Worm (Caenorhabditis elegans) whole organism, L3 larva: Measurements from ENCODE around the gene C05G5.7.

Experiments used
- R02D3.7 ChIP-seq: fragments of 150-350 bp; optimal IDR thresholded peaks from 2 replicates; lab custom pipeline; 2014; ENCODE audit warnings: missing biosample characterization, missing genetic modification characterization
- ZK546.5 ChIP-seq: sonication (generic microtip); optimal IDR thresholded peaks from 2 replicates; lab custom pipeline; 2017; ENCODE audit warnings: missing biosample characterization, missing genetic modification characterization
- ama-1 ChIP-seq: fragments of 150-350 bp; optimal IDR thresholded peaks from 2 replicates; lab custom pipeline; 2018
- ceh-28 ChIP-seq: fragments of 150-350 bp; optimal IDR thresholded peaks from 2 replicates; lab custom pipeline; 2014; ENCODE audit warnings: missing biosample characterization, missing genetic modification reagents, missing genetic modification characterization
- ceh-82 ChIP-seq: fragments of 150-350 bp; optimal IDR thresholded peaks from 2 replicates; lab custom pipeline; 2014; ENCODE audit warnings: missing biosample characterization, missing genetic modification characterization
- ceh-9 ChIP-seq: sonication (generic microtip); optimal IDR thresholded peaks from 2 replicates; lab custom pipeline; 2018; ENCODE audit warnings: missing biosample characterization, missing genetic modification characterization
- daf-12 ChIP-seq: fragments of 150-350 bp; optimal IDR thresholded peaks from 2 replicates; lab custom pipeline; 2014; ENCODE audit warnings: missing biosample characterization, missing genetic modification reagents, missing genetic modification characterization
- egl-5 ChIP-seq: fragments of 150-350 bp; optimal IDR thresholded peaks from 2 replicates; lab custom pipeline; 2017; ENCODE audit warnings: missing biosample characterization, missing genetic modification reagents, missing genetic modification characterization, inconsistent platforms
- elt-1 ChIP-seq: fragments of 150-350 bp; optimal IDR thresholded peaks from 2 replicates; lab custom pipeline; 2014; ENCODE audit warnings: missing biosample characterization, missing genetic modification characterization
- elt-2 ChIP-seq: sonication (generic microtip); optimal IDR thresholded peaks from 2 replicates; lab custom pipeline; 2016; ENCODE audit warnings: missing genetic modification reagents, mild to moderate bottlenecking, missing genetic modification characterization, missing compliant biosample characterization
- eor-1 ChIP-seq, 2 experiments: fragments of 150-350 bp; optimal IDR thresholded peaks; 2 replicates each; lab custom pipeline; 2014 to 2018; ENCODE audit warnings: missing biosample characterization in 2 of 2, missing genetic modification characterization in 2 of 2
- fkh-2 ChIP-seq: fragments of 150-350 bp; optimal IDR thresholded peaks from 2 replicates; lab custom pipeline; 2014; ENCODE audit warnings: missing biosample characterization, missing genetic modification reagents, missing genetic modification characterization
- fos-1 ChIP-seq: fragments of 150-350 bp; optimal IDR thresholded peaks from 2 replicates; lab custom pipeline; 2014; ENCODE audit warnings: missing biosample characterization, missing genetic modification characterization
- jun-1 ChIP-seq: fragments of 150-350 bp; optimal IDR thresholded peaks from 2 replicates; lab custom pipeline; 2014; ENCODE audit warnings: missing biosample characterization, missing genetic modification reagents, missing genetic modification characterization
- lin-15B ChIP-seq: fragments of 150-350 bp; optimal IDR thresholded peaks from 2 replicates; lab custom pipeline; 2014; ENCODE audit warnings: missing biosample characterization, missing genetic modification characterization
- lsy-12 ChIP-seq: sonication (generic microtip); optimal IDR thresholded peaks from 2 replicates; lab custom pipeline; 2016; ENCODE audit warnings: mild to moderate bottlenecking, missing genetic modification characterization, missing compliant biosample characterization
- mdl-1 ChIP-seq: fragments of 150-350 bp; optimal IDR thresholded peaks from 2 replicates; lab custom pipeline; 2014; ENCODE audit warnings: missing biosample characterization, missing genetic modification characterization
- nfya-1 ChIP-seq: sonication (generic microtip); optimal IDR thresholded peaks from 2 replicates; lab custom pipeline; 2017; ENCODE audit warnings: missing genetic modification characterization, mild to moderate bottlenecking, missing compliant biosample characterization, antibody characterized with exemption, moderate library complexity; ENCODE audit not compliant: insufficient read depth
- nhr-23 ChIP-seq: fragments of 150-350 bp; optimal IDR thresholded peaks from 2 replicates; lab custom pipeline; 2014; ENCODE audit warnings: missing biosample characterization, missing genetic modification reagents, missing genetic modification characterization
- nhr-25 ChIP-seq: sonication (generic microtip); optimal IDR thresholded peaks from 2 replicates; lab custom pipeline; 2017; ENCODE audit warnings: missing biosample characterization, missing genetic modification characterization
- nhr-43 ChIP-seq: sonication (generic microtip); optimal IDR thresholded peaks from 2 replicates; lab custom pipeline; 2016; ENCODE audit warnings: mild to moderate bottlenecking, missing genetic modification characterization, missing compliant biosample characterization; ENCODE audit not compliant: poor library complexity, severe bottlenecking
- nhr-67 ChIP-seq: fragments of 150-350 bp; optimal IDR thresholded peaks from 2 replicates; lab custom pipeline; 2014; ENCODE audit warnings: missing biosample characterization, missing genetic modification characterization
- nhr-77 ChIP-seq: fragments of 150-350 bp; optimal IDR thresholded peaks from 2 replicates; lab custom pipeline; 2014; ENCODE audit warnings: missing biosample characterization, missing genetic modification characterization
- pha-4 ChIP-seq: fragments of 150-350 bp; optimal IDR thresholded peaks from 2 replicates; lab custom pipeline; 2014; ENCODE audit warnings: missing biosample characterization, missing genetic modification reagents, missing genetic modification characterization
- pqm-1 ChIP-seq: fragments of 150-350 bp; optimal IDR thresholded peaks from 2 replicates; lab custom pipeline; 2017; ENCODE audit warnings: missing biosample characterization, missing genetic modification characterization, inconsistent platforms
- sea-2 ChIP-seq: fragments of 150-350 bp; sonication (generic microtip); optimal IDR thresholded peaks from 4 replicates; lab custom pipeline; 2014; ENCODE audit warnings: missing biosample characterization, missing genetic modification reagents, missing genetic modification characterization
- skn-1 ChIP-seq: fragments of 150-350 bp; optimal IDR thresholded peaks from 2 replicates; lab custom pipeline; 2014; ENCODE audit warnings: missing biosample characterization, missing genetic modification characterization
- snpc-4 ChIP-seq: fragments of 150-350 bp; optimal IDR thresholded peaks from 2 replicates; lab custom pipeline; 2014; ENCODE audit warnings: missing biosample characterization, missing genetic modification characterization
- tbx-2 ChIP-seq: sonication (generic microtip); optimal IDR thresholded peaks from 2 replicates; lab custom pipeline; 2016; ENCODE audit warnings: mild to moderate bottlenecking, missing genetic modification characterization, missing compliant biosample characterization
- unc-39 ChIP-seq: sonication (generic microtip); optimal IDR thresholded peaks from 4 replicates; lab custom pipeline; 2017; ENCODE audit warnings: missing biosample characterization, missing genetic modification characterization
- zag-1 ChIP-seq: fragments of 150-350 bp; optimal IDR thresholded peaks from 2 replicates; lab custom pipeline; 2014; ENCODE audit warnings: missing biosample characterization, missing genetic modification characterization
- ztf-11 ChIP-seq: fragments of 150-350 bp; optimal IDR thresholded peaks from 2 replicates; lab custom pipeline; 2014; ENCODE audit warnings: missing biosample characterization, missing genetic modification characterization
- ztf-4 ChIP-seq: fragments of 150-350 bp; optimal IDR thresholded peaks from 2 replicates; lab custom pipeline; 2014; ENCODE audit warnings: missing biosample characterization, missing genetic modification characterization

The C05G5.7 gene

ce11 chrX:14743210-14743609 is 370 bp downstream of the C05G5.7 start:
- TF ChIP-seq nhr-23 = peak; percentile 27
- no peak for TF ChIP-seq egl-5 (tag; lab: Kevin White, UChicago)
- TF ChIP-seq ztf-11 = no peak
- TF ChIP-seq fos-1 (tag; lab: Kevin White, UChicago) = no peak
- no peak for TF ChIP-seq nhr-77
- no peak for TF ChIP-seq lin-15B (tag; lab: Kevin White, UChicago)
- TF ChIP-seq ceh-9 (tag; lab: Kevin White, UChicago) = no peak
- no peak for TF ChIP-seq unc-39 (tag; lab: Kevin White, UChicago)
- TF ChIP-seq fkh-2 = no peak
- TF ChIP-seq ceh-82 (tag; lab: Kevin White, UChicago) = peak; percentile 45
- peak; percentile 55 for TF ChIP-seq tbx-2
- TF ChIP-seq elt-2 (tag; lab: Kevin White, UChicago) = no peak
- no peak for TF ChIP-seq ZK546.5 (tag; lab: Kevin White, UChicago)
- peak; percentile 20 for TF ChIP-seq pha-4
- TF ChIP-seq ama-1 (lab: Kevin White, UChicago) = peak; percentile 13

DNA sequence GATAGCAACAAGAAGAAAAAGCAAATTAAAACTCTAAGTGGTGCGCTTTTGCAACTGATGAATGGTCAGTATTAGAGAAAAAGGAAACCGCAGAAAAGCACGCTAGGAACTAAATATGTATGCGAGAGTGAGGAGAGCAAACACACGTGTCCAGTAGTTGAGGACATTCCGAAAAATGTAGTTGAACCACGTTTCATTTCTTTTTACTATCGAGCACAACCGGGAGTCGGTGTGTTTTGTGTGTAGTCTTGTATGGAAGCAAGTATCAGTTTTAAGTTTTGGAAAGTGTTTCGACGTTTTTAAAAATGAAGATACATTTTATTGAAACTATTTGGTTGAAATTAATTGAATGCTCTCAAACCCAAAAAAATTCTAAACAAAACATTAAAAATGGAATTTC is 3.6 kb downstream of the C05G5.7 start, which contains the start of gene C05G5.1:
Gene C05G5.1, minus strand, starts transcription at position 101 of the 400 bp plus-strand sequence.
- no peak for TF ChIP-seq ceh-82 (tag; lab: Kevin White, UChicago)
- no peak for TF ChIP-seq zag-1 (tag; lab: Kevin White, UChicago)
- TF ChIP-seq ceh-28 (tag; lab: Kevin White, UChicago) = no peak
- TF ChIP-seq nfya-1 (tag; lab: Kevin White, UChicago) = no peak
- no peak for TF ChIP-seq egl-5 (tag; lab: Kevin White, UChicago)
- TF ChIP-seq unc-39 (tag; lab: Kevin White, UChicago) = no peak
- TF ChIP-seq ztf-11 = no peak
- no peak for TF ChIP-seq fos-1 (tag; lab: Kevin White, UChicago)
- no peak for TF ChIP-seq jun-1
- TF ChIP-seq eor-1 (tag; optimal IDR thresholded peaks at IDR 0.05; lab: Kevin White, UChicago) = no peak
- TF ChIP-seq snpc-4 (tag; lab: Kevin White, UChicago) = no peak
- no peak for TF ChIP-seq R02D3.7
- TF ChIP-seq ZK546.5 (tag; lab: Kevin White, UChicago) = no peak

DNA sequence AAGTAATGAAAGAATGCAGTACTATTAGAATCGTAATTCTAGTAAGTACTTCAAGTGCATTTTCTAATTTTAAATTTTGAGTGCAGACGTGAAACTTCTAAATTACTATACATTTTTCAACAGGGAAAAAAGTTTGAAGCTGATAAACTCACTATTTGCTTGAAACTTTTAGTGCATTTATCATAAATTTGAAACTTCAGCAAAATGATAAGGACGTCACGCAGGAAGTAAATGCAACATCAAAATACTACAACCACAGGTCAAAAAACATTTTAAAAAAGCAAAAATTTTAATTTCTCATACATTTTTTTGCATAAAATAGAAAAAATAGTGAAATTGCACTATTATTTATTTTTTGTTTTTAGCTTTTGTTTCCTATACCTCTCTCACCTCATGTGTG is 4.1 kb downstream of the C05G5.7 start:
- peak; percentile 65 for TF ChIP-seq elt-2 (tag; lab: Kevin White, UChicago)
- peak; percentile 51 for TF ChIP-seq pqm-1 (tag; lab: Kevin White, UChicago)
- TF ChIP-seq nfya-1 (tag; lab: Kevin White, UChicago) = no peak
- no peak for TF ChIP-seq skn-1 (tag; lab: Kevin White, UChicago)

- no peak for TF ChIP-seq daf-12 (tag; lab: Kevin White, UChicago)
- no peak for TF ChIP-seq egl-5 (tag; lab: Kevin White, UChicago)
- TF ChIP-seq lin-15B (tag; lab: Kevin White, UChicago) = no peak
- TF ChIP-seq, all 47 proteins: peak for 0
Observed at ce11 chrX:14737623-14738022, 6.0 kb downstream of the C05G5.7 start.

ce11 chrX:14736955-14737621 is 6.5 kb downstream of the C05G5.7 start:
- TF ChIP-seq nhr-23 (peak; percentile 21), sea-2 (GFP tag; lab: Kevin White, UChicago) (no peak), ceh-28 (tag; lab: Kevin White, UChicago) (no peak), ceh-9 (tag; lab: Kevin White, UChicago) (no peak), ama-1 (lab: Kevin White, UChicago) (no peak), elt-1 (no peak), mdl-1 (tag; lab: Kevin White, UChicago) (no peak), jun-1 (peak; percentile 16), skn-1 (tag; lab: Kevin White, UChicago) (no peak), zag-1 (tag; lab: Kevin White, UChicago) (no peak), nhr-43 (tag; lab: Kevin White, UChicago) (peak; percentile 18), ZK546.5 (tag; lab: Kevin White, UChicago) (no peak), snpc-4 (tag; lab: Kevin White, UChicago) (no peak), pqm-1 (tag; lab: Kevin White, UChicago) (peak; percentile 56), nhr-25 (peak; percentile 58), nhr-67 (tag; lab: Kevin White, UChicago) (no peak), ztf-4 (tag; lab: Kevin White, UChicago) (no peak), egl-5 (tag; lab: Kevin White, UChicago) (no peak), fkh-2 (no peak), nfya-1 (tag; lab: Kevin White, UChicago) (no peak), elt-2 (tag; lab: Kevin White, UChicago) (peak; percentile 57), lsy-12 (tag; lab: Kevin White, UChicago) (no peak)
